Worm (Caenorhabditis elegans): ENCODE results near the gene C34C12.1.

ce11 chrIII:3444139-3444538 is 10.0 kb upstream of the C34C12.1 start, which contains the start of gene spe-41:
- TF ChIP-seq lin-38 (GFP tag; IDR thresholded peaks at IDR 0.05): no peak
- TF ChIP-seq hmg-1.1 (GFP tag; IDR thresholded peaks at IDR 0.05): no peak
- TF ChIP-seq nhr-77 (tag; optimal IDR thresholded peaks at IDR 0.05): no peak
- no peak for TF ChIP-seq dpl-1 (GFP tag; optimal IDR thresholded peaks at IDR 0.05)
- no peak for TF ChIP-seq skn-1 (tag; optimal IDR thresholded peaks at IDR 0.05)
- TF ChIP-seq daf-19 (GFP tag; conservative IDR thresholded peaks at IDR 0.05): no peak
- no peak for TF ChIP-seq unc-39 (tag; optimal IDR thresholded peaks at IDR 0.05)

Measured in whole organism, L4 larva.